Fruit fly (Drosophila melanogaster) whole organism, embryonic: ENCODE results near the gene kat80.

Experiments
- ATbp ChIP-seq: fragments of 200-800 bp; sonication (Bioruptor generic); optimal IDR thresholded peaks from 2 replicates; lab custom pipeline; 2017; ENCODE audit warnings: missing biosample characterization, mild to moderate bottlenecking, missing genetic modification characterization, missing genetic modification reagents
- Antp ChIP-seq: fragments of 200-800 bp; sonication (Bioruptor generic); optimal IDR thresholded peaks from 3 replicates; lab custom pipeline; 2016; ENCODE audit warnings: missing biosample characterization, missing genetic modification characterization
- Bteb2 ChIP-seq: fragments of 200-800 bp; sonication (Bioruptor generic); optimal IDR thresholded peaks from 2 replicates; lab custom pipeline; 2016; ENCODE audit warnings: missing biosample characterization, missing genetic modification characterization
- CG10147 ChIP-seq: fragments of 200-800 bp; sonication (Bioruptor generic); optimal IDR thresholded peaks from 2 replicates; lab custom pipeline; 2019; ENCODE audit warnings: missing biosample characterization, mild to moderate bottlenecking, missing genetic modification characterization, moderate library complexity
- CG10321 ChIP-seq: fragments of 200-800 bp; sonication (Bioruptor generic); IDR thresholded peaks from 2 replicates; pipeline ENCODE4 v1.3.6; 2022; ENCODE audit warnings: missing biosample characterization, missing genetic modification characterization
- CG12104 ChIP-seq: fragments of 200-800 bp; sonication (Bioruptor generic); optimal IDR thresholded peaks from 3 replicates; lab custom pipeline; 2016; ENCODE audit warnings: missing biosample characterization, missing genetic modification characterization
- CG12155 ChIP-seq: fragments of 200-800 bp; sonication (Bioruptor generic); optimal IDR thresholded peaks from 3 replicates; lab custom pipeline; 2016; ENCODE audit warnings: missing biosample characterization, missing genetic modification characterization
- CG13424 ChIP-seq: fragments of 200-800 bp; sonication (Bioruptor generic); optimal IDR thresholded peaks from 2 replicates; lab custom pipeline; 2019; ENCODE audit warnings: missing biosample characterization, mild to moderate bottlenecking, missing genetic modification characterization, moderate library complexity
- CG1603 ChIP-seq: fragments of 200-800 bp; sonication (Bioruptor generic); optimal IDR thresholded peaks from 2 replicates; lab custom pipeline; 2019; ENCODE audit warnings: missing biosample characterization, mild to moderate bottlenecking, missing genetic modification characterization, moderate library complexity
- CG17612 ChIP-seq: fragments of 200-800 bp; sonication (Bioruptor generic); IDR thresholded peaks from 2 replicates; pipeline ENCODE4 v1.3.6; 2022; ENCODE audit warnings: missing biosample characterization, missing genetic modification characterization
- CG1792 ChIP-seq: fragments of 200-800 bp; sonication (Bioruptor generic); optimal IDR thresholded peaks from 2 replicates; lab custom pipeline; 2016; ENCODE audit warnings: missing biosample characterization, missing genetic modification characterization
- CG2116 ChIP-seq: fragments of 200-800 bp; sonication (Bioruptor generic); optimal IDR thresholded peaks from 3 replicates; lab custom pipeline; 2018; ENCODE audit warnings: missing biosample characterization, mild to moderate bottlenecking, missing genetic modification characterization
- CG30020 ChIP-seq: fragments of 200-800 bp; optimal IDR thresholded peaks from 2 replicates; lab custom pipeline; 2019; ENCODE audit warnings: missing biosample characterization, mild to moderate bottlenecking, missing genetic modification characterization, moderate library complexity
- CG30403 ChIP-seq: fragments of 200-800 bp; sonication (Bioruptor generic); optimal IDR thresholded peaks from 3 replicates; lab custom pipeline; 2016; ENCODE audit warnings: missing biosample characterization, missing genetic modification characterization
- CG33557 ChIP-seq: fragments of 200-800 bp; sonication (Bioruptor generic); optimal IDR thresholded peaks from 2 replicates; lab custom pipeline; 2019; ENCODE audit warnings: missing biosample characterization, mild to moderate bottlenecking, missing genetic modification characterization, moderate library complexity
- CG3995 ChIP-seq: fragments of 200-800 bp; sonication (Bioruptor generic); optimal IDR thresholded peaks from 3 replicates; lab custom pipeline; 2016; ENCODE audit warnings: missing biosample characterization, missing genetic modification characterization
- CG4404 ChIP-seq: fragments of 200-800 bp; sonication (Bioruptor generic); IDR thresholded peaks from 2 replicates; pipeline ENCODE4 v1.3.6; 2022; ENCODE audit warnings: missing biosample characterization, missing genetic modification characterization
- CG6272 ChIP-seq: fragments of 200-800 bp; sonication (Bioruptor generic); IDR thresholded peaks from 2 replicates; pipeline ENCODE4 v1.3.6; 2022; ENCODE audit warnings: missing biosample characterization, missing genetic modification characterization
- CG6689 ChIP-seq: fragments of 200-800 bp; sonication (Bioruptor generic); IDR thresholded peaks from 2 replicates; pipeline ENCODE4 v1.3.6; 2022; ENCODE audit warnings: missing biosample characterization, missing genetic modification characterization
- CG7928 ChIP-seq: fragments of 200-800 bp; sonication (Bioruptor generic); optimal IDR thresholded peaks from 2 replicates; lab custom pipeline; 2017; ENCODE audit warnings: missing biosample characterization, mild to moderate bottlenecking, missing genetic modification characterization
- CG8281 ChIP-seq: fragments of 200-800 bp; sonication (Bioruptor generic); optimal IDR thresholded peaks from 2 replicates; lab custom pipeline; 2018; ENCODE audit warnings: missing biosample characterization, mild to moderate bottlenecking, missing genetic modification characterization, moderate library complexity
- CG9932 ChIP-seq: fragments of 200-800 bp; sonication (Bioruptor generic); IDR thresholded peaks from 2 replicates; pipeline ENCODE4 v1.3.6; 2022; ENCODE audit warnings: missing biosample characterization, missing genetic modification characterization
- Dref ChIP-seq: fragments of 200-800 bp; sonication (Bioruptor generic); IDR thresholded peaks from 2 replicates; pipeline ENCODE4 v1.3.6; 2022; ENCODE audit warnings: missing biosample characterization, missing genetic modification characterization
- Gug ChIP-seq: fragments of 200-800 bp; sonication (Bioruptor generic); IDR thresholded peaks from 4 replicates; pipeline ENCODE4 v1.3.6; 2022; ENCODE audit warnings: missing biosample characterization, missing genetic modification characterization
- H15 ChIP-seq: fragments of 200-800 bp; sonication (Bioruptor generic); IDR thresholded peaks from 3 replicates; pipeline ENCODE4 v1.3.6; 2022; ENCODE audit warnings: missing biosample characterization, missing genetic modification characterization
- Lim3 ChIP-seq: fragments of 200-800 bp; sonication (Bioruptor generic); IDR thresholded peaks from 2 replicates; pipeline ENCODE4 v1.3.6; 2022; ENCODE audit warnings: missing biosample characterization, missing genetic modification characterization
- NK7.1 ChIP-seq: fragments of 200-800 bp; sonication (Bioruptor generic); optimal IDR thresholded peaks from 3 replicates; lab custom pipeline; 2016; ENCODE audit warnings: missing biosample characterization, missing genetic modification characterization
- Rx ChIP-seq: fragments of 200-800 bp; sonication (Bioruptor generic); IDR thresholded peaks from 2 replicates; pipeline ENCODE4 v1.3.6; 2022; ENCODE audit warnings: missing biosample characterization, missing genetic modification characterization
- Stat92E ChIP-seq, 3 experiments: fragments of >200 bp in 2 of 3; fragments of 200-800 bp in 1 of 3; sonication (Bioruptor generic) in 1 of 3; optimal IDR thresholded peaks; 2 replicates each; lab custom pipeline; 2017 to 2019; ENCODE audit warnings: missing biosample characterization in 3 of 3, missing genetic modification characterization in 3 of 3, mild to moderate bottlenecking in 1 of 3, moderate library complexity in 1 of 3
- Xbp1 ChIP-seq: fragments of 200-800 bp; sonication (Bioruptor generic); optimal IDR thresholded peaks from 3 replicates; lab custom pipeline; 2016; ENCODE audit warnings: missing biosample characterization, mild to moderate bottlenecking, missing genetic modification characterization
- YL-1 ChIP-seq: fragments of 200-800 bp; sonication (Bioruptor generic); optimal IDR thresholded peaks from 3 replicates; lab custom pipeline; 2017; ENCODE audit warnings: missing biosample characterization, mild to moderate bottlenecking, missing genetic modification characterization
- abd-A ChIP-seq: fragments of 200-800 bp; sonication (Bioruptor generic); optimal IDR thresholded peaks from 3 replicates; lab custom pipeline; 2019; ENCODE audit warnings: missing biosample characterization, mild to moderate bottlenecking, missing genetic modification characterization, moderate library complexity
- ac ChIP-seq: fragments of 200-800 bp; sonication (Bioruptor generic); optimal IDR thresholded peaks from 3 replicates; lab custom pipeline; 2017; ENCODE audit warnings: missing biosample characterization, mild to moderate bottlenecking, missing genetic modification characterization
- az2 ChIP-seq: fragments of 200-800 bp; sonication (Bioruptor generic); optimal IDR thresholded peaks from 3 replicates; lab custom pipeline; 2016; ENCODE audit warnings: missing biosample characterization, missing genetic modification characterization
- bbx ChIP-seq: fragments of 200-800 bp; sonication (Bioruptor generic); IDR thresholded peaks from 2 replicates; pipeline ENCODE4 v1.3.6; 2022; ENCODE audit warnings: missing biosample characterization, missing genetic modification characterization; ENCODE audit not compliant: partially characterized antibody
- caup ChIP-seq: fragments of 200-800 bp; sonication (Bioruptor generic); optimal IDR thresholded peaks from 3 replicates; lab custom pipeline; 2017; ENCODE audit warnings: missing biosample characterization, mild to moderate bottlenecking, missing genetic modification characterization, moderate library complexity; ENCODE audit not compliant: severe bottlenecking
- ci ChIP-seq: fragments of 200-800 bp; sonication (Bioruptor generic); IDR thresholded peaks from 3 replicates; pipeline ENCODE4 v1.3.6; 2022; ENCODE audit warnings: missing biosample characterization, missing genetic modification characterization
- dati ChIP-seq: fragments of 200-800 bp; sonication (Bioruptor generic); IDR thresholded peaks from 2 replicates; pipeline ENCODE4 v1.3.6; 2022; ENCODE audit warnings: missing biosample characterization, missing genetic modification characterization
- disco-r ChIP-seq: fragments of 200-800 bp; sonication (Bioruptor generic); optimal IDR thresholded peaks from 2 replicates; lab custom pipeline; 2016; ENCODE audit warnings: missing biosample characterization, missing genetic modification characterization
- dmrt11E ChIP-seq: fragments of 200-800 bp; sonication (Bioruptor generic); optimal IDR thresholded peaks from 3 replicates; lab custom pipeline; 2018; ENCODE audit warnings: missing biosample characterization, mild to moderate bottlenecking, missing genetic modification characterization, moderate library complexity
- dpn ChIP-seq, 2 experiments: fragments of 200-800 bp; sonication (Bioruptor generic); optimal IDR thresholded peaks; 3 replicates each; lab custom pipeline; 2016; ENCODE audit warnings: missing biosample characterization in 2 of 2, missing genetic modification characterization in 2 of 2
- gcm2 ChIP-seq: fragments of 200-800 bp; sonication (Bioruptor generic); optimal IDR thresholded peaks from 2 replicates; lab custom pipeline; 2016; ENCODE audit warnings: missing biosample characterization, missing genetic modification characterization
- gfzf ChIP-seq: fragments of 200-800 bp; sonication (Bioruptor generic); optimal IDR thresholded peaks from 2 replicates; lab custom pipeline; 2016; ENCODE audit warnings: missing biosample characterization, mild to moderate bottlenecking, missing genetic modification characterization, moderate library complexity
- gt ChIP-seq: fragments of 200-800 bp; sonication (Bioruptor generic); IDR thresholded peaks from 2 replicates; pipeline ENCODE4 v1.3.6; 2022; ENCODE audit warnings: missing biosample characterization, missing genetic modification characterization
- lbe ChIP-seq: fragments of 200-800 bp; sonication (Bioruptor generic); optimal IDR thresholded peaks from 2 replicates; lab custom pipeline; 2016; ENCODE audit warnings: missing biosample characterization, mild to moderate bottlenecking, missing genetic modification characterization
- lilli ChIP-seq: fragments of 200-800 bp; sonication (Bioruptor generic); optimal IDR thresholded peaks from 3 replicates; lab custom pipeline; 2016; ENCODE audit warnings: missing biosample characterization, missing genetic modification characterization
- pzg ChIP-seq: fragments of 200-800 bp; sonication (Bioruptor generic); optimal IDR thresholded peaks from 3 replicates; lab custom pipeline; 2018; ENCODE audit warnings: missing biosample characterization, mild to moderate bottlenecking, missing genetic modification characterization, moderate library complexity
- row ChIP-seq: fragments of 200-800 bp; sonication (Bioruptor generic); IDR thresholded peaks from 3 replicates; pipeline ENCODE4 v1.3.6; 2022; ENCODE audit warnings: missing biosample characterization, missing genetic modification characterization
- ssp ChIP-seq: fragments of 200-800 bp; sonication (Bioruptor generic); IDR thresholded peaks from 2 replicates; pipeline ENCODE4 v1.3.6; 2022; ENCODE audit warnings: missing biosample characterization, missing genetic modification characterization
- stwl ChIP-seq: fragments of 200-800 bp; sonication (Bioruptor generic); optimal IDR thresholded peaks from 3 replicates; lab custom pipeline; 2018; ENCODE audit warnings: missing biosample characterization, mild to moderate bottlenecking, missing genetic modification characterization, moderate library complexity
- unc-4 ChIP-seq: fragments of 200-800 bp; sonication (Bioruptor generic); IDR thresholded peaks from 2 replicates; pipeline ENCODE4 v1.3.6; 2022; ENCODE audit warnings: missing biosample characterization, missing genetic modification characterization; ENCODE audit not compliant: partially characterized antibody

The kat80 gene

DNA sequence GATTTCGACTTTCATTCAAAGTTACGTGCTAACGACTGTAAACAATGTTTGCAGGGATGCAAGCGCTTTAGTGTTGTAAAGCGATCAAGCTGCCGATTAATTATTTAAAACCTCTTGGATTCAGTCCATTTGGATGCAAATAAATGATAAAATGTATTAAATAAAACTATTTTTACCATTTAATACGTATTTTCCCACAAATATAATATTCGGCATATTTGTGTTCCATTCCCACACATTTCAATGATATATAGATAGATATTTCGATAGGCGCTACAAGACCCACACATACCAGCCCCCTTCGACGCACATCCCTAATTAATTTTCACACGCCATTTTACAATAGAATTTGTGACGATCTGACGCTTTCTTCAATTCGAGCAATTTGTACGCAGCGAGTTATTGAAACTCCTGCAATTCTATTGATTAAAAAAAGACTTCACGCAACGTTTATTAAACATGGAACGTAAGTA, 12.5 kb upstream of the kat80 start, which contains the start of the genes CG32576 and caz (continued):
- TF ChIP-seq CG9932 (GFP tag; lab: Robert Waterston, UW) (no peak; the same call in none of the 2 replicates), dpn (GFP tag; optimal IDR thresholded peaks at IDR 0.05; lab: Kevin White, UChicago) (peak in 1 of 2 experiments; percentile 43), gfzf (GFP tag; lab: Kevin White, UChicago) (no peak), CG12104 (GFP tag; lab: Kevin White, UChicago) (peak; percentile 24), CG17612 (GFP tag; lab: Robert Waterston, UW) (no peak), Bteb2 (GFP tag; lab: Kevin White, UChicago) (no peak), stwl (peak; percentile 83), bbx (GFP tag; lab: Robert Waterston, UW) (0 out of 2 replicates have a peak, but pooled peaks have one; percentile 47), CG12155 (GFP tag; lab: Kevin White, UChicago) (peak; percentile 37), ci (0 out of 3 replicates have a peak, but pooled peaks have one; percentile 30), H15 (GFP tag; lab: Robert Waterston, UW) (no peak), Gug (GFP tag; lab: Robert Waterston, UW) (no peak), pzg (GFP tag; lab: Kevin White, UChicago) (peak; percentile 67), CG30020 (peak; percentile 94), NK7.1 (no peak), Lim3 (no peak), disco-r (GFP tag; lab: Kevin White, UChicago) (no peak), Xbp1 (GFP tag; lab: Kevin White, UChicago) (peak; percentile 60), CG1603 (tag; lab: Kevin White, UChicago) (peak; percentile 23), ac (GFP tag; lab: Kevin White, UChicago) (no peak), caup (GFP tag; lab: Kevin White, UChicago) (peak; percentile 37), CG8281 (tag; lab: Kevin White, UChicago) (no peak), gt (no peak), CG10321 (GFP tag; lab: Robert Waterston, UW) (no peak), Rx (GFP tag; lab: Robert Waterston, UW) (no peak), row (GFP tag; lab: Robert Waterston, UW) (peak; percentile 76), ssp (GFP tag; lab: Robert Waterston, UW) (no peak), CG1792 (GFP tag; lab: Kevin White, UChicago) (no peak), CG33557 (GFP tag; lab: Kevin White, UChicago) (peak; percentile 25), unc-4 (peak; percentile 73), Stat92E (GFP tag; optimal IDR thresholded peaks at IDR 0.05; lab: Kevin White, UChicago) (no peak), CG4404 (GFP tag; lab: Robert Waterston, UW) (no peak; the same call in 1 of the 2 replicates), abd-A (tag; lab: Kevin White, UChicago) (no peak), Dref (GFP tag; lab: Robert Waterston, UW) (peak; percentile 64), YL-1 (GFP tag; lab: Kevin White, UChicago) (peak; percentile 84), dati (GFP tag; lab: Robert Waterston, UW) (no peak), ATbp (GFP tag; lab: Kevin White, UChicago) (no peak), CG7928 (peak; percentile 95), CG6689 (GFP tag; lab: Robert Waterston, UW) (0 out of 2 replicates have a peak, but pooled peaks have one; percentile 11), Antp (GFP tag; lab: Kevin White, UChicago) (peak; percentile 24), lilli (GFP tag; lab: Kevin White, UChicago) (peak; percentile 40), lbe (GFP tag; lab: Kevin White, UChicago) (peak; percentile 63), az2 (GFP tag; lab: Kevin White, UChicago) (peak; percentile 29), CG10147 (GFP tag; lab: Kevin White, UChicago) (peak; percentile 22), CG30403 (GFP tag; lab: Kevin White, UChicago) (peak; percentile 56), dmrt11E (tag; lab: Kevin White, UChicago) (peak; percentile 14), CG3995 (GFP tag; lab: Kevin White, UChicago) (peak; percentile 28), CG2116 (GFP tag; lab: Kevin White, UChicago) (peak; percentile 95), gcm2 (GFP tag; lab: Kevin White, UChicago) (no peak), CG13424 (tag; lab: Kevin White, UChicago) (peak; percentile 59), CG6272 (GFP tag; lab: Robert Waterston, UW) (no peak)
